Fruit fly (Drosophila melanogaster): Measurements from ENCODE around the gene Set.

- TF ChIP-seq knrl (GFP tag; IDR thresholded peaks at IDR 0.05; ENCODE audit: partially characterized antibody) (no peak), CG9727 (GFP tag; optimal IDR thresholded peaks at IDR 0.05) (no peak), Rfx (GFP tag; IDR thresholded peaks at IDR 0.05) (no peak), NC2β (GFP tag; optimal IDR thresholded peaks at IDR 0.05) (no peak), row (GFP tag; IDR thresholded peaks at IDR 0.05) (no peak), CG6272 (GFP tag; IDR thresholded peaks at IDR 0.05) (no peak), seq (GFP tag; IDR thresholded peaks at IDR 0.05) (no peak), CG3726 (GFP tag; IDR thresholded peaks at IDR 0.05) (no peak), Side (GFP tag; optimal IDR thresholded peaks at IDR 0.05) (no peak), Dp (GFP tag; optimal IDR thresholded peaks at IDR 0.05) (no peak), CG3407 (GFP tag; optimal IDR thresholded peaks at IDR 0.05) (no peak), br (optimal IDR thresholded peaks at IDR 0.05) (no peak), HHEX (GFP tag; optimal IDR thresholded peaks at IDR 0.05) (no peak)
Measured at dm6 chr3R:15230285-15230684, 33.1 kb upstream of the Set start, which contains the start of gene CG34316.

Data from whole organism, embryonic.